Fruit fly (Drosophila melanogaster) whole organism, embryonic: ENCODE measurements around the gene CG14212.

ENCODE experiments used
- Blimp-1 ChIP-seq: fragments of 200-800 bp; sonication (Bioruptor generic); optimal IDR thresholded peaks from 3 replicates; lab custom pipeline; 2018; ENCODE audit warnings: missing biosample characterization, missing genetic modification characterization, mild to moderate bottlenecking, moderate library complexity, missing genetic modification reagents
- CG10274 ChIP-seq: fragments of 200-800 bp; sonication (Bioruptor generic); optimal IDR thresholded peaks from 3 replicates; lab custom pipeline; 2017; ENCODE audit warnings: missing biosample characterization, mild to moderate bottlenecking, missing genetic modification characterization
- CG14014 ChIP-seq: fragments of 200-800 bp; sonication (Bioruptor generic); IDR thresholded peaks from 2 replicates; pipeline ENCODE4 v1.3.6; 2022; ENCODE audit warnings: missing biosample characterization, missing genetic modification characterization
- CG14050 ChIP-seq: fragments of 200-800 bp; sonication (Bioruptor generic); IDR thresholded peaks from 3 replicates; pipeline ENCODE4 v1.3.6; 2022; ENCODE audit warnings: missing biosample characterization, missing genetic modification characterization
- CG14860 ChIP-seq: fragments of 200-800 bp; sonication (Bioruptor generic); IDR thresholded peaks from 3 replicates; pipeline ENCODE4 v1.3.6; 2022; ENCODE audit warnings: missing biosample characterization, missing genetic modification characterization; ENCODE audit not compliant: partially characterized antibody
- CG1529 ChIP-seq: fragments of 200-800 bp; sonication (Bioruptor generic); optimal IDR thresholded peaks from 3 replicates; lab custom pipeline; 2018; ENCODE audit warnings: missing biosample characterization, missing genetic modification characterization
- CG34376 ChIP-seq: fragments of 200-800 bp; sonication (Bioruptor generic); optimal IDR thresholded peaks from 2 replicates; lab custom pipeline; 2018; ENCODE audit warnings: missing biosample characterization, mild to moderate bottlenecking, missing genetic modification characterization
- CG3995 ChIP-seq: fragments of 200-800 bp; sonication (Bioruptor generic); optimal IDR thresholded peaks from 3 replicates; lab custom pipeline; 2016; ENCODE audit warnings: missing biosample characterization, missing genetic modification characterization
- CG43689 ChIP-seq: fragments of 200-800 bp; sonication (Bioruptor generic); IDR thresholded peaks from 2 replicates; pipeline ENCODE4 v1.3.6; 2022; ENCODE audit warnings: missing biosample characterization, missing genetic modification characterization
- CG5180 ChIP-seq: fragments of 200-800 bp; sonication (Bioruptor generic); optimal IDR thresholded peaks from 3 replicates; lab custom pipeline; 2017; ENCODE audit warnings: missing biosample characterization, missing genetic modification characterization, mild to moderate bottlenecking, moderate library complexity, missing genetic modification reagents
- CG6683 ChIP-seq: fragments of 200-800 bp; sonication (Bioruptor generic); optimal IDR thresholded peaks from 2 replicates; lab custom pipeline; 2017; ENCODE audit warnings: missing biosample characterization, mild to moderate bottlenecking, missing genetic modification characterization, missing genetic modification reagents
- CG6854 ChIP-seq: fragments of 200-800 bp; sonication (Bioruptor generic); optimal IDR thresholded peaks from 3 replicates; lab custom pipeline; 2017; ENCODE audit warnings: missing biosample characterization, mild to moderate bottlenecking, missing genetic modification characterization
- CG7745 ChIP-seq: fragments of 200-800 bp; sonication (Bioruptor generic); optimal IDR thresholded peaks from 2 replicates; lab custom pipeline; 2018; ENCODE audit warnings: missing biosample characterization, mild to moderate bottlenecking, missing genetic modification characterization, moderate library complexity
- CG7963 ChIP-seq: fragments of 200-800 bp; sonication (Bioruptor generic); IDR thresholded peaks from 3 replicates; pipeline ENCODE4 v1.3.6; 2022; ENCODE audit warnings: missing biosample characterization, missing genetic modification characterization; ENCODE audit not compliant: partially characterized antibody
- CG8281 ChIP-seq: fragments of 200-800 bp; sonication (Bioruptor generic); optimal IDR thresholded peaks from 2 replicates; lab custom pipeline; 2018; ENCODE audit warnings: missing biosample characterization, mild to moderate bottlenecking, missing genetic modification characterization, moderate library complexity
- CG9876 ChIP-seq: fragments of 200-800 bp; sonication (Bioruptor generic); optimal IDR thresholded peaks from 2 replicates; lab custom pipeline; 2016; ENCODE audit warnings: missing biosample characterization, missing genetic modification characterization
- Chrac-16 ChIP-seq: fragments of 200-800 bp; sonication (Bioruptor generic); optimal IDR thresholded peaks from 3 replicates; lab custom pipeline; 2016; ENCODE audit warnings: missing biosample characterization, missing genetic modification characterization
- Dfd ChIP-seq, 2 experiments: fragments of >200 bp; optimal IDR thresholded peaks; 2 replicates each; lab custom pipeline; 2017; ENCODE audit warnings: missing biosample characterization in 2 of 2, missing genetic modification characterization in 2 of 2
- HLH54F ChIP-seq: fragments of 200-800 bp; sonication (Bioruptor generic); optimal IDR thresholded peaks from 3 replicates; lab custom pipeline; 2016; ENCODE audit warnings: missing biosample characterization, missing genetic modification characterization
- Jarid2 ChIP-seq: fragments of 200-800 bp; sonication (Bioruptor generic); optimal IDR thresholded peaks from 3 replicates; lab custom pipeline; 2017; ENCODE audit warnings: mild to moderate bottlenecking, missing biosample characterization, missing genetic modification reagents, missing genetic modification characterization
- Kr ChIP-seq: fragments of 200-800 bp; sonication (Bioruptor generic); optimal IDR thresholded peaks from 2 replicates; lab custom pipeline; 2017; ENCODE audit warnings: missing biosample characterization, mild to moderate bottlenecking, missing genetic modification characterization
- Neu2 ChIP-seq: fragments of 200-800 bp; sonication (Bioruptor generic); optimal IDR thresholded peaks from 3 replicates; lab custom pipeline; 2016; ENCODE audit warnings: missing biosample characterization, missing genetic modification characterization, borderline replicate concordance
- Opbp ChIP-seq: fragments of 200-800 bp; sonication (Bioruptor generic); IDR thresholded peaks from 3 replicates; pipeline ENCODE4 v1.3.6; 2022; ENCODE audit warnings: missing biosample characterization, missing genetic modification characterization; ENCODE audit not compliant: partially characterized antibody
- Sin3A ChIP-seq: fragments of >200 bp; optimal IDR thresholded peaks from 2 replicates; lab custom pipeline; 2018
- Spps ChIP-seq: fragments of 200-800 bp; sonication (Bioruptor generic); optimal IDR thresholded peaks from 2 replicates; lab custom pipeline; 2018; ENCODE audit warnings: missing biosample characterization, mild to moderate bottlenecking, missing genetic modification characterization
- crp ChIP-seq, 2 experiments: fragments of 200-800 bp; sonication (Bioruptor generic); optimal IDR thresholded peaks; 2 replicates in 1 of 2; 3 replicates in 1 of 2; lab custom pipeline; 2017; ENCODE audit warnings: missing biosample characterization in 2 of 2, missing genetic modification characterization in 2 of 2, mild to moderate bottlenecking in 1 of 2, moderate library complexity in 1 of 2
- da ChIP-seq: fragments of 200-800 bp; sonication (Bioruptor generic); optimal IDR thresholded peaks from 2 replicates; lab custom pipeline; 2016; ENCODE audit warnings: missing biosample characterization, missing genetic modification characterization
- dm ChIP-seq: fragments of 200-800 bp; sonication (Bioruptor generic); optimal IDR thresholded peaks from 3 replicates; lab custom pipeline; 2016; ENCODE audit warnings: missing biosample characterization, missing genetic modification characterization
- fd3F ChIP-seq: fragments of 200-800 bp; sonication (Bioruptor generic); optimal IDR thresholded peaks from 2 replicates; lab custom pipeline; 2018; ENCODE audit warnings: missing biosample characterization, mild to moderate bottlenecking, missing genetic modification characterization, moderate library complexity
- gcm2 ChIP-seq: fragments of 200-800 bp; sonication (Bioruptor generic); optimal IDR thresholded peaks from 2 replicates; lab custom pipeline; 2016; ENCODE audit warnings: missing biosample characterization, missing genetic modification characterization
- gfzf ChIP-seq: fragments of 200-800 bp; sonication (Bioruptor generic); optimal IDR thresholded peaks from 2 replicates; lab custom pipeline; 2016; ENCODE audit warnings: missing biosample characterization, mild to moderate bottlenecking, missing genetic modification characterization, moderate library complexity
- hbn ChIP-seq: fragments of 200-800 bp; sonication (Bioruptor generic); IDR thresholded peaks from 2 replicates; pipeline ENCODE4 v1.3.6; 2022; ENCODE audit warnings: missing biosample characterization, missing genetic modification characterization; ENCODE audit not compliant: partially characterized antibody
- inv ChIP-seq: fragments of 200-800 bp; sonication (Bioruptor generic); IDR thresholded peaks from 2 replicates; pipeline ENCODE4 v1.3.6; 2022; ENCODE audit warnings: missing biosample characterization, missing genetic modification characterization; ENCODE audit not compliant: partially characterized antibody
- ken ChIP-seq: fragments of 200-800 bp; sonication (Bioruptor generic); IDR thresholded peaks from 3 replicates; pipeline ENCODE4 v1.3.6; 2022; ENCODE audit warnings: missing biosample characterization, missing genetic modification characterization
- klu ChIP-seq: fragments of 200-800 bp; sonication (Bioruptor generic); IDR thresholded peaks from 2 replicates; pipeline ENCODE4 v1.3.6; 2022; ENCODE audit warnings: missing biosample characterization, missing genetic modification characterization
- mld ChIP-seq: fragments of 200-800 bp; sonication (Bioruptor generic); IDR thresholded peaks from 3 replicates; pipeline ENCODE4 v1.3.6; 2022; ENCODE audit warnings: missing biosample characterization, missing genetic modification characterization; ENCODE audit not compliant: partially characterized antibody
- nmo ChIP-seq: fragments of 200-800 bp; sonication (Bioruptor generic); optimal IDR thresholded peaks from 2 replicates; lab custom pipeline; 2018; ENCODE audit warnings: missing biosample characterization, mild to moderate bottlenecking, missing genetic modification characterization, moderate library complexity
- odd ChIP-seq: fragments of 200-800 bp; sonication (Bioruptor generic); optimal IDR thresholded peaks from 2 replicates; lab custom pipeline; 2017; ENCODE audit warnings: missing biosample characterization, mild to moderate bottlenecking, missing genetic modification characterization
- org-1 ChIP-seq: fragments of 200-800 bp; sonication (Bioruptor generic); optimal IDR thresholded peaks from 2 replicates; lab custom pipeline; 2017; ENCODE audit warnings: missing biosample characterization, missing genetic modification characterization
- peb ChIP-seq: fragments of 200-800 bp; sonication (Bioruptor generic); IDR thresholded peaks from 2 replicates; pipeline ENCODE4 v1.3.6; 2022; ENCODE audit warnings: missing biosample characterization, missing genetic modification characterization
- pita ChIP-seq: fragments of 200-800 bp; sonication (Bioruptor generic); optimal IDR thresholded peaks from 2 replicates; lab custom pipeline; 2017; ENCODE audit warnings: missing biosample characterization, mild to moderate bottlenecking, missing genetic modification characterization
- pnt ChIP-seq: fragments of 200-800 bp; sonication (Bioruptor generic); optimal IDR thresholded peaks from 3 replicates; lab custom pipeline; 2016; ENCODE audit warnings: missing biosample characterization, missing genetic modification characterization
- pros ChIP-seq: fragments of 200-800 bp; sonication (Bioruptor generic); optimal IDR thresholded peaks from 3 replicates; lab custom pipeline; 2019; ENCODE audit warnings: missing biosample characterization, mild to moderate bottlenecking, missing genetic modification characterization, moderate library complexity
- repo ChIP-seq: fragments of 200-800 bp; sonication (Bioruptor generic); optimal IDR thresholded peaks from 2 replicates; lab custom pipeline; 2016; ENCODE audit warnings: missing biosample characterization, missing genetic modification characterization
- scrt ChIP-seq: fragments of 200-800 bp; sonication (Bioruptor generic); optimal IDR thresholded peaks from 2 replicates; lab custom pipeline; 2018; ENCODE audit warnings: missing biosample characterization, mild to moderate bottlenecking, missing genetic modification characterization, moderate library complexity
- sens ChIP-seq: fragments of 200-800 bp; sonication (Bioruptor generic); peaks from one replicate; lab custom pipeline; 2016; ENCODE audit warnings: missing biosample characterization, missing genetic modification characterization
- slou ChIP-seq: fragments of 200-800 bp; sonication (Bioruptor generic); optimal IDR thresholded peaks from 3 replicates; lab custom pipeline; 2016; ENCODE audit warnings: missing biosample characterization, missing genetic modification characterization
- sug ChIP-seq: fragments of 200-800 bp; optimal IDR thresholded peaks from 2 replicates; lab custom pipeline; 2019; ENCODE audit warnings: missing biosample characterization, mild to moderate bottlenecking, missing genetic modification characterization, moderate library complexity
- trh ChIP-seq: fragments of 200-800 bp; sonication (Bioruptor generic); optimal IDR thresholded peaks from 2 replicates; lab custom pipeline; 2016; ENCODE audit warnings: missing biosample characterization, missing genetic modification characterization
- unpg ChIP-seq: fragments of 200-800 bp; sonication (Bioruptor generic); optimal IDR thresholded peaks from 3 replicates; lab custom pipeline; 2018; ENCODE audit warnings: missing biosample characterization, mild to moderate bottlenecking, missing genetic modification characterization, moderate library complexity
- wdn ChIP-seq: fragments of 200-800 bp; sonication (Bioruptor generic); IDR thresholded peaks from 2 replicates; pipeline ENCODE4 v1.3.6; 2022; ENCODE audit warnings: missing biosample characterization, missing genetic modification characterization

The CG14212 gene

dm6 chrX:19622924-19623323, 2.6 kb upstream of the CG14212 start, which contains the start of the genes Naa20A and MKP-4 (continued):
- TF ChIP-seq gcm2 (no peak), fd3F (GFP tag; lab: Kevin White, UChicago) (no peak), Kr (GFP tag; lab: Kevin White, UChicago) (no peak), Jarid2 (GFP tag; lab: Kevin White, UChicago) (no peak), trh (GFP tag; lab: Kevin White, UChicago) (no peak), CG8281 (tag; lab: Kevin White, UChicago) (no peak), ken (GFP tag; lab: Robert Waterston, UW) (no peak), CG1529 (GFP tag; lab: Kevin White, UChicago) (no peak), Spps (tag; lab: Kevin White, UChicago) (no peak), sug (tag; lab: Kevin White, UChicago) (no peak), da (no peak), mld (GFP tag; lab: Robert Waterston, UW) (peak; percentile 76; the same call in 2 of the 3 replicates), CG10274 (no peak), CG6683 (GFP tag; lab: Kevin White, UChicago) (no peak), odd (GFP tag; lab: Kevin White, UChicago) (no peak), CG5180 (GFP tag; lab: Kevin White, UChicago) (no peak), peb (GFP tag; lab: Robert Waterston, UW) (no peak), Opbp (peak; percentile 76), gfzf (peak; percentile 62), pros (GFP tag; lab: Kevin White, UChicago) (no peak), dm (GFP tag; lab: Kevin White, UChicago) (peak; percentile 40), CG34376 (GFP tag; lab: Kevin White, UChicago) (peak; percentile 14), sens (GFP tag; lab: Kevin White, UChicago) (no peak), CG6854 (GFP tag; lab: Kevin White, UChicago) (no peak), Neu2 (GFP tag; lab: Kevin White, UChicago) (no peak), CG9876 (no peak), CG14860 (GFP tag; lab: Robert Waterston, UW) (peak; percentile 59; the same call in 2 of the 3 replicates), Dfd (GFP tag; optimal IDR thresholded peaks at IDR 0.05; lab: Kevin White, UChicago) (no peak), slou (GFP tag; lab: Kevin White, UChicago) (no peak), Blimp-1 (GFP tag; lab: Kevin White, UChicago) (no peak), crp (GFP tag; optimal IDR thresholded peaks at IDR 0.05; lab: Kevin White, UChicago) (peak in 1 of 2 experiments; percentile 69), CG7963 (no peak), repo (no peak), CG7745 (tag; lab: Kevin White, UChicago) (no peak), inv (GFP tag; lab: Robert Waterston, UW) (peak; percentile 55; the same call in 1 of the 2 replicates), scrt (GFP tag; lab: Kevin White, UChicago) (no peak), pita (GFP tag; lab: Kevin White, UChicago) (no peak), unpg (GFP tag; lab: Kevin White, UChicago) (no peak), HLH54F (GFP tag; lab: Kevin White, UChicago) (no peak), org-1 (no peak), klu (GFP tag; lab: Robert Waterston, UW) (no peak), hbn (GFP tag; lab: Robert Waterston, UW) (peak; percentile 67), CG14050 (GFP tag; lab: Robert Waterston, UW) (no peak), wdn (GFP tag; lab: Robert Waterston, UW) (no peak), Chrac-16 (GFP tag; lab: Kevin White, UChicago) (no peak), Sin3A (lab: Kevin White, UChicago) (no peak), CG14014 (GFP tag; lab: Robert Waterston, UW) (no peak), nmo (GFP tag; lab: Kevin White, UChicago) (peak; percentile 12), CG3995 (GFP tag; lab: Kevin White, UChicago) (no peak), CG43689 (GFP tag; lab: Robert Waterston, UW) (no peak), pnt (GFP tag; lab: Kevin White, UChicago) (no peak)
